Fruit fly (Drosophila melanogaster) whole organism, embryonic: ENCODE results near the gene CG14795.

ENCODE experiments used
- Antp ChIP-seq: fragments of 200-800 bp; sonication (Bioruptor generic); optimal IDR thresholded peaks from 3 replicates; lab custom pipeline; 2016; ENCODE audit warnings: missing biosample characterization, missing genetic modification characterization
- BEAF-32 ChIP-seq: fragments of 200-800 bp; sonication (Bioruptor generic); optimal IDR thresholded peaks from 3 replicates; lab custom pipeline; 2017; ENCODE audit warnings: missing biosample characterization, missing genetic modification characterization, mild to moderate bottlenecking, moderate library complexity, missing genetic modification reagents
- CG11504 ChIP-seq: fragments of 200-800 bp; sonication (Bioruptor generic); optimal IDR thresholded peaks from 3 replicates; lab custom pipeline; 2019; ENCODE audit warnings: missing biosample characterization, mild to moderate bottlenecking, missing genetic modification characterization, moderate library complexity
- CG11560 ChIP-seq: fragments of 200-800 bp; sonication (Bioruptor generic); IDR thresholded peaks from 3 replicates; pipeline ENCODE4 v1.3.6; 2022; ENCODE audit warnings: missing biosample characterization, missing genetic modification characterization
- CG13624 ChIP-seq: fragments of 200-800 bp; sonication (Bioruptor generic); optimal IDR thresholded peaks from 2 replicates; lab custom pipeline; 2016; ENCODE audit warnings: missing biosample characterization, missing genetic modification characterization
- CG14050 ChIP-seq: fragments of 200-800 bp; sonication (Bioruptor generic); IDR thresholded peaks from 3 replicates; pipeline ENCODE4 v1.3.6; 2022; ENCODE audit warnings: missing biosample characterization, missing genetic modification characterization
- CG15269 ChIP-seq: fragments of 200-800 bp; sonication (Bioruptor generic); optimal IDR thresholded peaks from 2 replicates; lab custom pipeline; 2018; ENCODE audit warnings: missing biosample characterization, mild to moderate bottlenecking, missing genetic modification characterization, moderate library complexity
- CG17186 ChIP-seq: fragments of 200-800 bp; sonication (Bioruptor generic); optimal IDR thresholded peaks from 3 replicates; lab custom pipeline; 2017; ENCODE audit warnings: missing biosample characterization, missing genetic modification reagents, missing genetic modification characterization
- CG17359 ChIP-seq: fragments of 200-800 bp; sonication (Bioruptor generic); optimal IDR thresholded peaks from 3 replicates; lab custom pipeline; 2018; ENCODE audit warnings: missing biosample characterization, mild to moderate bottlenecking, missing genetic modification characterization, moderate library complexity
- CG17361 ChIP-seq: fragments of 200-800 bp; sonication (Bioruptor generic); IDR thresholded peaks from 3 replicates; pipeline ENCODE4 v1.3.6; 2022; ENCODE audit warnings: missing biosample characterization, missing genetic modification characterization
- CG18764 ChIP-seq: fragments of 200-800 bp; sonication (Bioruptor generic); optimal IDR thresholded peaks from 3 replicates; lab custom pipeline; 2016; ENCODE audit warnings: missing biosample characterization, missing genetic modification characterization
- CG2678 ChIP-seq: fragments of 200-800 bp; sonication (Bioruptor generic); optimal IDR thresholded peaks from 3 replicates; lab custom pipeline; 2019; ENCODE audit warnings: missing biosample characterization, mild to moderate bottlenecking, missing genetic modification characterization, moderate library complexity
- CG3281 ChIP-seq: fragments of 200-800 bp; sonication (Bioruptor generic); optimal IDR thresholded peaks from 3 replicates; lab custom pipeline; 2017; ENCODE audit warnings: missing biosample characterization, mild to moderate bottlenecking, missing genetic modification characterization
- CG33557 ChIP-seq: fragments of 200-800 bp; sonication (Bioruptor generic); optimal IDR thresholded peaks from 2 replicates; lab custom pipeline; 2019; ENCODE audit warnings: missing biosample characterization, mild to moderate bottlenecking, missing genetic modification characterization, moderate library complexity
- CG42726 ChIP-seq: fragments of 200-800 bp; sonication (Bioruptor generic); IDR thresholded peaks from 2 replicates; pipeline ENCODE4 v1.3.6; 2022; ENCODE audit warnings: missing biosample characterization, missing genetic modification characterization; ENCODE audit not compliant: partially characterized antibody
- CG7839 ChIP-seq: fragments of 200-800 bp; sonication (Bioruptor generic); optimal IDR thresholded peaks from 3 replicates; lab custom pipeline; 2018; ENCODE audit warnings: missing biosample characterization, mild to moderate bottlenecking, missing genetic modification characterization, moderate library complexity
- CG7987 ChIP-seq: fragments of 200-800 bp; sonication (Bioruptor generic); optimal IDR thresholded peaks from 2 replicates; lab custom pipeline; 2018; ENCODE audit warnings: missing biosample characterization, mild to moderate bottlenecking, missing genetic modification characterization, moderate library complexity
- CG8281 ChIP-seq: fragments of 200-800 bp; sonication (Bioruptor generic); optimal IDR thresholded peaks from 2 replicates; lab custom pipeline; 2018; ENCODE audit warnings: missing biosample characterization, mild to moderate bottlenecking, missing genetic modification characterization, moderate library complexity
- CG8924 ChIP-seq: fragments of 200-800 bp; optimal IDR thresholded peaks from 3 replicates; lab custom pipeline; 2019; ENCODE audit warnings: missing biosample characterization, mild to moderate bottlenecking, missing genetic modification characterization, moderate library complexity
- CrebB ChIP-seq: fragments of 200-800 bp; sonication (Bioruptor generic); optimal IDR thresholded peaks from 3 replicates; lab custom pipeline; 2018; ENCODE audit warnings: missing biosample characterization, mild to moderate bottlenecking, missing genetic modification characterization
- Dll ChIP-seq: fragments of 200-800 bp; sonication (Bioruptor generic); IDR thresholded peaks from 4 replicates; pipeline ENCODE4 v1.3.6; 2022; ENCODE audit warnings: missing biosample characterization, missing genetic modification characterization; ENCODE audit not compliant: partially characterized antibody
- Dp ChIP-seq: fragments of 200-800 bp; sonication (Bioruptor generic); optimal IDR thresholded peaks from 2 replicates; lab custom pipeline; 2018; ENCODE audit warnings: missing biosample characterization, mild to moderate bottlenecking, missing genetic modification characterization, moderate library complexity
- E2f2 ChIP-seq: fragments of 200-800 bp; sonication (Bioruptor generic); IDR thresholded peaks from 2 replicates; pipeline ENCODE4 v1.3.6; 2022; ENCODE audit warnings: missing biosample characterization, missing genetic modification characterization
- HmgD ChIP-seq: fragments of 200-800 bp; sonication (Bioruptor generic); optimal IDR thresholded peaks from 3 replicates; lab custom pipeline; 2016; ENCODE audit warnings: missing biosample characterization, missing genetic modification characterization
- HmgZ ChIP-seq: fragments of 200-800 bp; sonication (Bioruptor generic); optimal IDR thresholded peaks from 2 replicates; lab custom pipeline; 2018; ENCODE audit warnings: missing biosample characterization, mild to moderate bottlenecking, missing genetic modification characterization
- MBD-R2 ChIP-seq: fragments of 200-800 bp; sonication (Bioruptor generic); IDR thresholded peaks from 2 replicates; pipeline ENCODE4 v1.3.6; 2022; ENCODE audit warnings: missing biosample characterization, missing genetic modification characterization
- NC2β ChIP-seq: fragments of 200-800 bp; sonication (Bioruptor generic); optimal IDR thresholded peaks from 2 replicates; lab custom pipeline; 2016; ENCODE audit warnings: missing biosample characterization, missing genetic modification characterization
- NfI ChIP-seq: fragments of 200-800 bp; sonication (Bioruptor generic); optimal IDR thresholded peaks from 3 replicates; lab custom pipeline; 2018; ENCODE audit warnings: missing biosample characterization, mild to moderate bottlenecking, missing genetic modification characterization, moderate library complexity
- Pdp1 ChIP-seq, 2 experiments: fragments of 200-800 bp; sonication (Bioruptor generic); optimal IDR thresholded peaks; 3 replicates each; lab custom pipeline; 2016; ENCODE audit warnings: missing biosample characterization in 2 of 2, missing genetic modification characterization in 2 of 2, mild to moderate bottlenecking in 1 of 2, moderate library complexity in 1 of 2
- Rfx ChIP-seq: fragments of 200-800 bp; sonication (Bioruptor generic); IDR thresholded peaks from 2 replicates; pipeline ENCODE4 v1.3.6; 2022; ENCODE audit warnings: missing biosample characterization, missing genetic modification characterization
- Stat92E ChIP-seq, 3 experiments: fragments of >200 bp in 2 of 3; fragments of 200-800 bp in 1 of 3; sonication (Bioruptor generic) in 1 of 3; optimal IDR thresholded peaks; 2 replicates each; lab custom pipeline; 2017 to 2019; ENCODE audit warnings: missing biosample characterization in 3 of 3, missing genetic modification characterization in 3 of 3, mild to moderate bottlenecking in 1 of 3, moderate library complexity in 1 of 3
- Tbp ChIP-seq: fragments of >200 bp; optimal IDR thresholded peaks from 2 replicates; lab custom pipeline; 2018; ENCODE audit warnings: missing biosample characterization, missing genetic modification characterization
- amos ChIP-seq: fragments of 200-800 bp; sonication (Bioruptor generic); IDR thresholded peaks from 2 replicates; pipeline ENCODE4 v1.3.6; 2022; ENCODE audit warnings: missing biosample characterization, missing genetic modification characterization; ENCODE audit not compliant: partially characterized antibody
- cas ChIP-seq: fragments of 200-800 bp; sonication (Bioruptor generic); IDR thresholded peaks from 2 replicates; pipeline ENCODE4 v1.3.6; 2022; ENCODE audit warnings: missing biosample characterization, missing genetic modification characterization
- ci ChIP-seq: fragments of 200-800 bp; sonication (Bioruptor generic); IDR thresholded peaks from 3 replicates; pipeline ENCODE4 v1.3.6; 2022; ENCODE audit warnings: missing biosample characterization, missing genetic modification characterization
- grau ChIP-seq: fragments of 200-800 bp; optimal IDR thresholded peaks from 3 replicates; lab custom pipeline; 2019; ENCODE audit warnings: missing biosample characterization, mild to moderate bottlenecking, missing genetic modification characterization, moderate library complexity
- hth ChIP-seq: fragments of >200 bp; optimal IDR thresholded peaks from 2 replicates; lab custom pipeline; 2017; ENCODE audit warnings: inconsistent platforms
- mam ChIP-seq: fragments of 200-800 bp; sonication (Bioruptor generic); optimal IDR thresholded peaks from 3 replicates; lab custom pipeline; 2016; ENCODE audit warnings: missing biosample characterization, missing genetic modification characterization
- mld ChIP-seq: fragments of 200-800 bp; sonication (Bioruptor generic); IDR thresholded peaks from 3 replicates; pipeline ENCODE4 v1.3.6; 2022; ENCODE audit warnings: missing biosample characterization, missing genetic modification characterization; ENCODE audit not compliant: partially characterized antibody
- nerfin-2 ChIP-seq: fragments of 200-800 bp; sonication (Bioruptor generic); IDR thresholded peaks from 2 replicates; pipeline ENCODE4 v1.3.6; 2022; ENCODE audit warnings: missing biosample characterization, missing genetic modification characterization; ENCODE audit not compliant: partially characterized antibody
- nom ChIP-seq: fragments of 200-800 bp; sonication (Bioruptor generic); optimal IDR thresholded peaks from 2 replicates; lab custom pipeline; 2017; ENCODE audit warnings: missing biosample characterization, missing genetic modification characterization, mild to moderate bottlenecking, moderate library complexity, missing genetic modification reagents
- schlank ChIP-seq: fragments of 200-800 bp; sonication (Bioruptor generic); optimal IDR thresholded peaks from 2 replicates; lab custom pipeline; 2018; ENCODE audit warnings: missing biosample characterization, mild to moderate bottlenecking, missing genetic modification characterization
- scrt ChIP-seq: fragments of 200-800 bp; sonication (Bioruptor generic); optimal IDR thresholded peaks from 2 replicates; lab custom pipeline; 2018; ENCODE audit warnings: missing biosample characterization, mild to moderate bottlenecking, missing genetic modification characterization, moderate library complexity
- sens ChIP-seq: fragments of 200-800 bp; sonication (Bioruptor generic); peaks from one replicate; lab custom pipeline; 2016; ENCODE audit warnings: missing biosample characterization, missing genetic modification characterization
- sob ChIP-seq: fragments of 200-800 bp; sonication (Bioruptor generic); IDR thresholded peaks from 2 replicates; pipeline ENCODE4 v1.3.6; 2022; ENCODE audit warnings: missing biosample characterization, missing genetic modification characterization
- stwl ChIP-seq: fragments of 200-800 bp; sonication (Bioruptor generic); optimal IDR thresholded peaks from 3 replicates; lab custom pipeline; 2018; ENCODE audit warnings: missing biosample characterization, mild to moderate bottlenecking, missing genetic modification characterization, moderate library complexity
- tin ChIP-seq: fragments of 200-800 bp; sonication (Bioruptor generic); optimal IDR thresholded peaks from 3 replicates; lab custom pipeline; 2016; ENCODE audit warnings: missing biosample characterization, missing genetic modification characterization
- yki ChIP-seq: fragments of >200 bp; optimal IDR thresholded peaks from 3 replicates; lab custom pipeline; 2018
- zen2 ChIP-seq: fragments of 200-800 bp; sonication (Bioruptor generic); IDR thresholded peaks from 3 replicates; pipeline ENCODE4 v1.3.6; 2022; ENCODE audit warnings: missing biosample characterization, missing genetic modification characterization; ENCODE audit not compliant: partially characterized antibody

Gene CG14795

DNA sequence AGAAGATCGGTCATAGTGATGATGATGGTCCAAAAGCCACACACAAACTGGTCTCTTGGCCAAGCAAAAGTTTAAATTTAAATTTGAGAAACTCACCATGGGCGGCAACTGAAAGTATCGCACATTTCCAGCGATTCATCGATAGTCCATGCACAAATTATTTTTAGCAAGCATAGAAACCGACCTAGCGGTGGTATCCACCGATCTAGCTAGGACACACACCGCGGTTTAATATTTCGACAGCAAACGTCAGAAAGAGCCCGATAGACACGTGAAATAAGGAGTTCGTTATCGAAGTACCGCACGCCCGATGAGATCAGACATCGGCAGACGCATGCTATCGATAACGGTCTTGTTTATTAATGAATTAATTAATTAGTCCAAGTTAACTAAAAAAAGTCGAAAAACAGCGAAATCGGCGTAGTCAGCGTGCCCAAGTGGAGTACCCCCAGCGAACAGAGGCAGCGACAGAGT is at the start of gene CG14795 (continued):
- peak; percentile 27 for TF ChIP-seq grau (tag; lab: Kevin White, UChicago)
- TF ChIP-seq nerfin-2 (GFP tag; lab: Robert Waterston, UW): peak; percentile 93
- peak; percentile 6 for TF ChIP-seq CG7839 (tag; lab: Kevin White, UChicago)
- TF ChIP-seq zen2 (GFP tag; lab: Robert Waterston, UW): peak; percentile 84; the same call in 2 of the 3 replicates
- TF ChIP-seq schlank (tag; lab: Kevin White, UChicago): no peak
- peak; percentile 71; the same call in 2 of the 3 replicates for TF ChIP-seq ci (GFP tag; lab: Robert Waterston, UW)
- peak; percentile 88 for TF ChIP-seq HmgZ (tag; lab: Kevin White, UChicago)
- peak; percentile 31 for TF ChIP-seq mam
- no peak for TF ChIP-seq CG14050 (GFP tag; lab: Robert Waterston, UW)
- peak; percentile 14 for TF ChIP-seq CG7987 (GFP tag; lab: Kevin White, UChicago)
- peak; percentile 92 for TF ChIP-seq E2f2 (GFP tag; lab: Robert Waterston, UW)
- no peak for TF ChIP-seq nom
- peak; percentile 84 for TF ChIP-seq HmgD (GFP tag; lab: Kevin White, UChicago)
- TF ChIP-seq Antp (GFP tag; lab: Kevin White, UChicago): peak; percentile 30
- peak; percentile 48; the same call in 1 of the 2 replicates for TF ChIP-seq cas (GFP tag; lab: Robert Waterston, UW)
- peak; percentile 97 for TF ChIP-seq amos
- TF ChIP-seq Pdp1 (GFP tag; optimal IDR thresholded peaks at IDR 0.05; lab: Kevin White, UChicago): peak; percentile 5 to 48
- peak; percentile 69; the same call in 2 of the 3 replicates for TF ChIP-seq CG11560
- TF ChIP-seq CG33557 (GFP tag; lab: Kevin White, UChicago): peak; percentile 23
- TF ChIP-seq MBD-R2 (GFP tag; lab: Robert Waterston, UW): peak; percentile 57
- TF ChIP-seq scrt (GFP tag; lab: Kevin White, UChicago): peak; percentile 20
- TF ChIP-seq Rfx (GFP tag; lab: Robert Waterston, UW): peak; percentile 58
- peak; percentile 94 for TF ChIP-seq mld
- TF ChIP-seq CG3281 (GFP tag; lab: Kevin White, UChicago): no peak
- TF ChIP-seq tin (GFP tag; lab: Kevin White, UChicago): peak; percentile 12
- TF ChIP-seq sens (GFP tag; lab: Kevin White, UChicago): peak; percentile 19
- TF ChIP-seq CG8281: no peak
- peak; percentile 60 for TF ChIP-seq CG8924 (tag; lab: Kevin White, UChicago)
- TF ChIP-seq Stat92E (GFP tag; optimal IDR thresholded peaks at IDR 0.05; lab: Kevin White, UChicago): peak in 1 of 3 experiments; percentile 49
- TF ChIP-seq CG2678 (tag; lab: Kevin White, UChicago): peak; percentile 13
- peak; percentile 14; the same call in 1 of the 3 replicates for TF ChIP-seq CG17361 (GFP tag; lab: Robert Waterston, UW)
- TF ChIP-seq BEAF-32 (GFP tag; lab: Kevin White, UChicago): peak; percentile 97
- TF ChIP-seq CG17359: peak; percentile 29
- TF ChIP-seq Tbp (GFP tag; lab: Kevin White, UChicago): no peak
- peak; percentile 82 for TF ChIP-seq CG17186 (GFP tag; lab: Kevin White, UChicago)
- peak; percentile 99 for TF ChIP-seq CG18764
- no peak for TF ChIP-seq yki (lab: Kevin White, UChicago)
- no peak for TF ChIP-seq hth (lab: Kevin White, UChicago)
- peak; percentile 6 for TF ChIP-seq CG15269 (tag; lab: Kevin White, UChicago)
- peak; percentile 94 for TF ChIP-seq Dp (GFP tag; lab: Kevin White, UChicago)
- peak; percentile 50 for TF ChIP-seq CrebB
- TF ChIP-seq CG11504: peak; percentile 37
- TF ChIP-seq Dll (GFP tag; lab: Robert Waterston, UW): peak; percentile 93
- TF ChIP-seq NfI: peak; percentile 2
- peak; percentile 81 for TF ChIP-seq stwl
- peak; percentile 67 for TF ChIP-seq NC2β
- peak; percentile 60 for TF ChIP-seq CG13624 (GFP tag; lab: Kevin White, UChicago)
- peak; percentile 75 for TF ChIP-seq sob (GFP tag; lab: Robert Waterston, UW)
- TF ChIP-seq CG42726 (GFP tag; lab: Robert Waterston, UW): peak; percentile 92
